Fruit fly (Drosophila melanogaster): ENCODE data around the gene Tbc1d15-17.
A peak's percentile ranks its signal among the peaks of the same experiment; 100 is the strongest.

The Tbc1d15-17 gene

dm6 chr2L:250507-251215 is 43.7 kb downstream of the Tbc1d15-17 start, which contains the start of gene kis (continued):
- TF ChIP-seq oc (tag; optimal IDR thresholded peaks at IDR 0.05) (no peak), HmgZ (tag; optimal IDR thresholded peaks at IDR 0.05) (peak; percentile 81), CG8359 (GFP tag; optimal IDR thresholded peaks at IDR 0.05; ENCODE audit: borderline replicate concordance) (no peak), CG18011 (GFP tag; optimal IDR thresholded peaks at IDR 0.05) (peak; percentile 27), Elba2 (GFP tag; optimal IDR thresholded peaks at IDR 0.05) (no peak), CG2116 (GFP tag; optimal IDR thresholded peaks at IDR 0.05) (peak; percentile 79), CG14667 (GFP tag; IDR thresholded peaks at IDR 0.05) (no peak), pum (GFP tag; optimal IDR thresholded peaks at IDR 0.05) (no peak), jumu (GFP tag; optimal IDR thresholded peaks at IDR 0.05) (peak; percentile 59), cwo (GFP tag; optimal IDR thresholded peaks at IDR 0.05) (peak; percentile 36), CG18262 (tag; optimal IDR thresholded peaks at IDR 0.05) (peak; percentile 25), CG15696 (tag; optimal IDR thresholded peaks at IDR 0.05) (peak; percentile 12), otp (GFP tag; IDR thresholded peaks at IDR 0.05) (no peak), Camta (GFP tag; optimal IDR thresholded peaks at IDR 0.05) (peak; percentile 48), bigmax (GFP tag; optimal IDR thresholded peaks at IDR 0.05) (no peak), abd-A (tag; optimal IDR thresholded peaks at IDR 0.05) (peak; percentile 68), br (optimal IDR thresholded peaks at IDR 0.05) (no peak), unpg (GFP tag; optimal IDR thresholded peaks at IDR 0.05) (peak; percentile 43), Sry-δ (GFP tag; optimal IDR thresholded peaks at IDR 0.05) (peak; percentile 99), CG12942 (GFP tag; optimal IDR thresholded peaks at IDR 0.05) (peak; percentile 30), grau (tag; optimal IDR thresholded peaks at IDR 0.05) (peak; percentile 39), CG15269 (tag; optimal IDR thresholded peaks at IDR 0.05) (peak; percentile 25), CG18619 (GFP tag; optimal IDR thresholded peaks at IDR 0.05) (no peak), CG4404 (GFP tag; IDR thresholded peaks at IDR 0.05) (no peak), trh (GFP tag; optimal IDR thresholded peaks at IDR 0.05) (no peak), hbn (GFP tag; IDR thresholded peaks at IDR 0.05; ENCODE audit: partially characterized antibody) (peak; percentile 93), h (optimal IDR thresholded peaks at IDR 0.05) (no peak), Awh (GFP tag; IDR thresholded peaks at IDR 0.05) (no peak), chm (GFP tag; IDR thresholded peaks at IDR 0.05) (0 out of 2 replicates have a peak, but pooled peaks have one; percentile 29), CG10366 (GFP tag; IDR thresholded peaks at IDR 0.05) (peak; percentile 20; the same call in 1 of the 2 replicates), CG4424 (GFP tag; optimal IDR thresholded peaks at IDR 0.05) (peak; percentile 20), nerfin-2 (GFP tag; IDR thresholded peaks at IDR 0.05; ENCODE audit: partially characterized antibody) (peak; percentile 80), CG10431 (GFP tag; optimal IDR thresholded peaks at IDR 0.05) (peak; percentile 16), CG4360 (GFP tag; IDR thresholded peaks at IDR 0.05) (peak; percentile 95), CG32767 (GFP tag; IDR thresholded peaks at IDR 0.05) (peak; percentile 51; the same call in 1 of the 2 replicates), CG6813 (GFP tag; optimal IDR thresholded peaks at IDR 0.05) (no peak), twi (tag; optimal IDR thresholded peaks at IDR 0.05) (peak; percentile 12), HLHmδ (GFP tag; optimal IDR thresholded peaks at IDR 0.05) (no peak), CG7963 (GFP tag; IDR thresholded peaks at IDR 0.05; ENCODE audit: partially characterized antibody) (peak; percentile 83), crol (GFP tag; IDR thresholded peaks at IDR 0.05) (peak; percentile 52), CG33213 (GFP tag; optimal IDR thresholded peaks at IDR 0.05) (peak; percentile 54), ssp (GFP tag; IDR thresholded peaks at IDR 0.05) (no peak), Eip74EF (GFP tag; optimal IDR thresholded peaks at IDR 0.05) (peak in 1 of 2 experiments; percentile 13), cg (GFP tag; optimal IDR thresholded peaks at IDR 0.05) (peak; percentile 47), NC2α (GFP tag; optimal IDR thresholded peaks at IDR 0.05) (peak; percentile 0), CrebB (tag; optimal IDR thresholded peaks at IDR 0.05) (peak; percentile 43), gt (GFP tag; IDR thresholded peaks at IDR 0.05) (no peak), CG12236 (GFP tag; optimal IDR thresholded peaks at IDR 0.05) (no peak), CG10543 (GFP tag; optimal IDR thresholded peaks at IDR 0.05) (peak; percentile 64)
